Fruit fly (Drosophila melanogaster): ENCODE results near the gene CG46426.

DNA sequence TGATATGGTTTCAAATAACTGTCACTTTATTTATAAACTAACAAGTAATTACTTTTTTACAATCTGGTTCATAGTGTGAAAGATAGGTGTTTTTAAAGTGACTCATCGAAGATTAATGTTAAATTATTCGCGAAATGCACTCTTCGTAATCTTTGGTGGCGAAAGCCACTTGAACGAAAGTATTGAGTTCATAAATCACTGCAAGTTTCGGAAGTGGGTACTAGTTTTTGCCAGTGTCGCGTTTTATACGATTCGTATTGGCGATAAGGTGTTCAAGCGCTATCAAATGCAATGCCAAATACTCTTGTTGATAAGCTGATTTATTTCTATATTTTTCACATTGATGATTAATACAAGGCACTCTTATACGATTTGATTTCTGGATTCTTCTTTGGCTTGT, 1.1 kb upstream of the CG46426 start:
- TF ChIP-seq CTCF (optimal IDR thresholded peaks at IDR 0.05) (no peak), CG8478 (optimal IDR thresholded peaks at IDR 0.05) (no peak)

Data from S2 (cell line).